Worm (Caenorhabditis elegans) whole organism, late embryonic: ENCODE measurements around the gene Y43D4A.6.

Source experiments
- F13H6.1 ChIP-seq: sonication (generic microtip); optimal IDR thresholded peaks from 2 replicates; lab custom pipeline; 2016; ENCODE audit warnings: missing genetic modification characterization, missing compliant biosample characterization
- K02D7.2 ChIP-seq: sonication (generic microtip); optimal IDR thresholded peaks from 2 replicates; lab custom pipeline; 2017; ENCODE audit warnings: mild to moderate bottlenecking, missing genetic modification characterization, missing compliant biosample characterization
- T23F11.4 ChIP-seq: fragments of 200-800 bp; sonication (Bioruptor generic); optimal IDR thresholded peaks from 2 replicates; lab custom pipeline; 2018; ENCODE audit warnings: mild to moderate bottlenecking, missing genetic modification characterization, missing compliant biosample characterization
- Y22D7AL.16 ChIP-seq: sonication (generic microtip); optimal IDR thresholded peaks from 2 replicates; lab custom pipeline; 2016; ENCODE audit warnings: missing genetic modification characterization, missing compliant biosample characterization
- ceh-14 ChIP-seq: sonication (generic microtip); optimal IDR thresholded peaks from 2 replicates; lab custom pipeline; 2016; ENCODE audit warnings: missing genotype, missing genetic modification characterization, missing compliant biosample characterization
- ceh-18 ChIP-seq: sonication (generic microtip); optimal IDR thresholded peaks from 2 replicates; lab custom pipeline; 2016; ENCODE audit warnings: missing genetic modification characterization, missing compliant biosample characterization
- ceh-2 ChIP-seq: sonication (generic microtip); optimal IDR thresholded peaks from 2 replicates; lab custom pipeline; 2016; ENCODE audit warnings: missing genotype, missing genetic modification characterization, missing compliant biosample characterization
- ceh-30 ChIP-seq: fragments of 150-350 bp; optimal IDR thresholded peaks from 2 replicates; lab custom pipeline; 2014; ENCODE audit warnings: missing biosample characterization, missing genetic modification characterization
- ceh-34 ChIP-seq: sonication (generic microtip); optimal IDR thresholded peaks from 2 replicates; lab custom pipeline; 2016; ENCODE audit warnings: mild to moderate bottlenecking, missing genetic modification characterization, missing compliant biosample characterization
- ceh-48 ChIP-seq: sonication (generic microtip); optimal IDR thresholded peaks from 2 replicates; lab custom pipeline; 2016; ENCODE audit warnings: missing genetic modification characterization, inconsistent platforms, missing compliant biosample characterization
- ceh-6 ChIP-seq: fragments of 200-800 bp; sonication (Bioruptor generic); optimal IDR thresholded peaks from 2 replicates; lab custom pipeline; 2018; ENCODE audit warnings: mild to moderate bottlenecking, missing genetic modification characterization, missing compliant biosample characterization
- ceh-9 ChIP-seq: sonication (generic microtip); optimal IDR thresholded peaks from 2 replicates; lab custom pipeline; 2016; ENCODE audit warnings: mild to moderate bottlenecking, missing genetic modification characterization, inconsistent platforms, missing compliant biosample characterization
- che-1 ChIP-seq: sonication (generic microtip); optimal IDR thresholded peaks from 2 replicates; lab custom pipeline; 2016; ENCODE audit warnings: mild to moderate bottlenecking, missing genetic modification characterization, missing compliant biosample characterization
- dmd-4 ChIP-seq: sonication (generic microtip); optimal IDR thresholded peaks from 2 replicates; lab custom pipeline; 2016; ENCODE audit warnings: borderline replicate concordance, missing genetic modification characterization, missing compliant biosample characterization
- elt-4 ChIP-seq: sonication (generic microtip); optimal IDR thresholded peaks from 2 replicates; lab custom pipeline; 2016; ENCODE audit warnings: missing genetic modification characterization, missing compliant biosample characterization
- ets-4 ChIP-seq: sonication (generic microtip); optimal IDR thresholded peaks from 2 replicates; lab custom pipeline; 2016; ENCODE audit warnings: missing genetic modification characterization, missing compliant biosample characterization
- eyg-1 ChIP-seq: sonication (generic microtip); optimal IDR thresholded peaks from 2 replicates; lab custom pipeline; 2016; ENCODE audit warnings: missing genotype, missing genetic modification characterization, missing compliant biosample characterization
- fkh-10 ChIP-seq: fragments of 150-350 bp; optimal IDR thresholded peaks from 2 replicates; lab custom pipeline; 2014; ENCODE audit warnings: missing biosample characterization, missing genetic modification reagents, missing genetic modification characterization
- fkh-6 ChIP-seq: sonication (generic microtip); optimal IDR thresholded peaks from 2 replicates; lab custom pipeline; 2016; ENCODE audit warnings: missing genetic modification characterization, missing compliant biosample characterization
- hlh-15 ChIP-seq: sonication (generic microtip); optimal IDR thresholded peaks from 2 replicates; lab custom pipeline; 2016; ENCODE audit warnings: missing genetic modification characterization, missing compliant biosample characterization
- lin-11 ChIP-seq: fragments of 200-800 bp; sonication (Bioruptor generic); optimal IDR thresholded peaks from 2 replicates; lab custom pipeline; 2018; ENCODE audit warnings: mild to moderate bottlenecking, missing genetic modification characterization, missing compliant biosample characterization
- mec-3 ChIP-seq: sonication (generic microtip); optimal IDR thresholded peaks from 2 replicates; lab custom pipeline; 2016; ENCODE audit warnings: borderline replicate concordance, missing genetic modification characterization, missing compliant biosample characterization
- nhr-11 ChIP-seq: fragments of 150-350 bp; optimal IDR thresholded peaks from 2 replicates; lab custom pipeline; 2014; ENCODE audit warnings: missing biosample characterization, missing genetic modification characterization
- nhr-232 ChIP-seq: sonication (generic microtip); optimal IDR thresholded peaks from 2 replicates; lab custom pipeline; 2016; ENCODE audit warnings: missing genetic modification characterization, missing compliant biosample characterization
- odd-2 ChIP-seq: sonication (generic microtip); optimal IDR thresholded peaks from 2 replicates; lab custom pipeline; 2017; ENCODE audit warnings: antibody characterized with exemption, mild to moderate bottlenecking, missing genetic modification characterization, missing compliant biosample characterization
- pax-1 ChIP-seq: fragments of 150-350 bp; optimal IDR thresholded peaks from 2 replicates; lab custom pipeline; 2014; ENCODE audit warnings: missing biosample characterization, missing genetic modification characterization
- pros-1 ChIP-seq: fragments of 150-350 bp; optimal IDR thresholded peaks from 2 replicates; lab custom pipeline; 2014; ENCODE audit warnings: missing biosample characterization, missing genetic modification reagents, missing genetic modification characterization
- ref-2 ChIP-seq: sonication (generic microtip); optimal IDR thresholded peaks from 2 replicates; lab custom pipeline; 2016; ENCODE audit warnings: missing genetic modification characterization, missing compliant biosample characterization
- rnt-1 ChIP-seq: sonication (generic microtip); optimal IDR thresholded peaks from 2 replicates; lab custom pipeline; 2016; ENCODE audit warnings: missing genetic modification characterization, missing compliant biosample characterization
- sox-4 ChIP-seq: sonication (generic microtip); optimal IDR thresholded peaks from 2 replicates; lab custom pipeline; 2017; ENCODE audit warnings: mild to moderate bottlenecking, missing genetic modification characterization, inconsistent platforms, missing compliant biosample characterization
- syd-9 ChIP-seq: sonication (generic microtip); optimal IDR thresholded peaks from 2 replicates; lab custom pipeline; 2016; ENCODE audit warnings: mild to moderate bottlenecking, missing genetic modification characterization, moderate library complexity, missing compliant biosample characterization
- tbx-2 ChIP-seq: sonication (generic microtip); optimal IDR thresholded peaks from 2 replicates; lab custom pipeline; 2016; ENCODE audit warnings: missing genetic modification characterization, missing compliant biosample characterization
- tbx-7 ChIP-seq: sonication (generic microtip); optimal IDR thresholded peaks from 2 replicates; lab custom pipeline; 2016; ENCODE audit warnings: missing genotype, missing genetic modification characterization, missing compliant biosample characterization
- unc-3 ChIP-seq, 2 experiments: fragments of 200-800 bp in 1 of 2; sonication (Bioruptor generic) in 1 of 2; sonication (generic microtip) in 1 of 2; conservative IDR thresholded peaks in 1 of 2; optimal IDR thresholded peaks in 1 of 2; 2 replicates each; pipeline versions ENCODE4 v1.3.6 to Lab custom; 2016 to 2022; ENCODE audit warnings: missing compliant biosample characterization in 2 of 2, missing genetic modification characterization in 2 of 2, missing genetic modification reagents in 1 of 2
- unc-42 ChIP-seq: sonication (generic microtip); optimal IDR thresholded peaks from 2 replicates; lab custom pipeline; 2016; ENCODE audit warnings: missing genotype, missing genetic modification characterization, missing compliant biosample characterization
- unc-55 ChIP-seq: sonication (generic microtip); optimal IDR thresholded peaks from 2 replicates; lab custom pipeline; 2017; ENCODE audit warnings: missing biosample characterization, missing genetic modification reagents, missing genetic modification characterization
- unc-86 ChIP-seq: sonication (generic microtip); optimal IDR thresholded peaks from 2 replicates; lab custom pipeline; 2016; ENCODE audit warnings: missing genetic modification characterization, missing compliant biosample characterization
- ztf-16 ChIP-seq: sonication (generic microtip); optimal IDR thresholded peaks from 2 replicates; lab custom pipeline; 2017; ENCODE audit warnings: missing genetic modification characterization, missing compliant biosample characterization

Gene Y43D4A.6

ce11 chrIV:16778644-16779043 is 8.5 kb upstream of the Y43D4A.6 start:
- no peak for TF ChIP-seq unc-3 (GFP tag; conservative IDR thresholded peaks at IDR 0.05; lab: Robert Waterston, UW)
- no peak for TF ChIP-seq unc-3 (tag; optimal IDR thresholded peaks at IDR 0.05; lab: Kevin White, UChicago)
- TF ChIP-seq ceh-34: no peak
- TF ChIP-seq fkh-6: no peak
- no peak for TF ChIP-seq T23F11.4
- TF ChIP-seq odd-2 (tag; lab: Kevin White, UChicago): no peak
- TF ChIP-seq pax-1 (tag; lab: Kevin White, UChicago): no peak
- no peak for TF ChIP-seq che-1
- no peak for TF ChIP-seq ets-4 (tag; lab: Kevin White, UChicago)
- no peak for TF ChIP-seq sox-4 (tag; lab: Kevin White, UChicago)
- TF ChIP-seq nhr-232 (tag; lab: Kevin White, UChicago): no peak
- no peak for TF ChIP-seq ceh-2 (tag; lab: Kevin White, UChicago)
- no peak for TF ChIP-seq hlh-15 (tag; lab: Kevin White, UChicago)
- no peak for TF ChIP-seq K02D7.2 (tag; lab: Kevin White, UChicago)
- TF ChIP-seq lin-11 (tag; lab: Kevin White, UChicago): no peak
- no peak for TF ChIP-seq ceh-30
- no peak for TF ChIP-seq ref-2 (tag; lab: Kevin White, UChicago)
- no peak for TF ChIP-seq fkh-10 (GFP tag; lab: Kevin White, UChicago)

- no peak for TF ChIP-seq unc-55 (GFP tag; lab: Kevin White, UChicago)
- no peak for TF ChIP-seq odd-2 (tag; lab: Kevin White, UChicago)
- no peak for TF ChIP-seq rnt-1 (tag; lab: Kevin White, UChicago)
- TF ChIP-seq unc-3 (GFP tag; conservative IDR thresholded peaks at IDR 0.05; lab: Robert Waterston, UW): no peak
- TF ChIP-seq unc-3 (tag; optimal IDR thresholded peaks at IDR 0.05; lab: Kevin White, UChicago): no peak
- no peak for TF ChIP-seq F13H6.1 (tag; lab: Kevin White, UChicago)
- TF ChIP-seq ceh-48 (tag; lab: Kevin White, UChicago): no peak
- TF ChIP-seq che-1: no peak
Measured at ce11 chrIV:16806352-16806751, 19.2 kb downstream of the Y43D4A.6 start, which contains the start of gene clec-193. Gene clec-193, minus strand, starts transcription at chrIV:16806452.

DNA sequence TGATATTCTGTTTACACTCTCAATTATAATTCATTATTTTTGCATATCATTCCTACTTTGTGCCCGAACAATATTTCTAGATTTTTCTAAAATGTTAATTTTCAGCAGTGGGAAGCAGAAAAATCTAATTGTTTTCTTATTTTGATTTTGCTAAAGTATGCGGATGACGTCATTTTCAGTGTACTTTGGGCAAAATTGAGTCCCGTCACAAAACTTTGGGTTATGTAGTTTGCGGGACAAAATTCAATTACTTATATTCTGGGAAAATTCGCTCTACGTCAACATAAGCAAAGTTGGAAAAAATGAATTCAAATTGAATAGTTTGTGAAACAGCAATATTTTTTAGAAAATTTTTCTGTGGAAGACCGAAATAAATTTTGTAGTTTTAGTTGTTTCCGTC is 25.0 kb downstream of the Y43D4A.6 start:
- TF ChIP-seq dmd-4 (tag; lab: Kevin White, UChicago): no peak
- no peak for TF ChIP-seq ref-2 (tag; lab: Kevin White, UChicago)
- no peak for TF ChIP-seq ceh-2 (tag; lab: Kevin White, UChicago)
- peak; percentile 77 for TF ChIP-seq unc-42 (tag; lab: Kevin White, UChicago)
- TF ChIP-seq lin-11 (tag; lab: Kevin White, UChicago): no peak

DNA sequence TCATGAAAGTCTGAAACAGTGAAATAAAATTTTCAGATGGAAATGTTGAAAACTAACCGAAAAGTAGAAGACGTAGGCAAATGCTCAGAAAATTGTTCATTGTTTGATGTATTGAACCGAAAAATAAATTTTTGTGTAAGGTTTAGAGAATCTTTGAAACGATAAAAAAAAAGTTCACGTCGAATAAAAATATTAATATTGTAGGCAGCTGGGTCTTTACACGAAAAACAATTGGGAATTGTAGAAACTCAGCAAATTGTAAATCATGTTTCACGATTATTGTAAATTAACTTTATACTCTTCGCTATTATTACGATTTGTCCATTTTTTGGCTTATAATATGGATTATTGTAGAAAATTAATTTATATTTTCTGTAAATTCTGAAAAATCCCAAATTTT is 26.7 kb downstream of the Y43D4A.6 start, which contains the start of gene Y116A8A.2:
Gene Y116A8A.2, minus strand, starts transcription at position 101 of the 400 bp plus-strand sequence.
- no peak for TF ChIP-seq Y22D7AL.16 (tag; lab: Kevin White, UChicago)
- TF ChIP-seq ref-2 (tag; lab: Kevin White, UChicago): no peak
- no peak for TF ChIP-seq rnt-1 (tag; lab: Kevin White, UChicago)
- no peak for TF ChIP-seq hlh-15 (tag; lab: Kevin White, UChicago)
- no peak for TF ChIP-seq tbx-2
- TF ChIP-seq unc-86 (tag; lab: Kevin White, UChicago): no peak
- no peak for TF ChIP-seq sox-4 (tag; lab: Kevin White, UChicago)
- TF ChIP-seq ceh-14: no peak
- no peak for TF ChIP-seq elt-4 (tag; lab: Kevin White, UChicago)
- no peak for TF ChIP-seq nhr-11 (tag; lab: Kevin White, UChicago)
- TF ChIP-seq pros-1: no peak
- no peak for TF ChIP-seq ceh-18 (tag; lab: Kevin White, UChicago)
- TF ChIP-seq, all 69 proteins: peak for 0

ce11 chrIV:16822529-16822928 is 35.4 kb downstream of the Y43D4A.6 start, which contains the start of gene Y116A8A.4:
Gene Y116A8A.4, plus strand, starts transcription at chrIV:16822829.
- TF ChIP-seq eyg-1 (tag; lab: Kevin White, UChicago) (no peak), ceh-6 (GFP tag; lab: Kevin White, UChicago) (no peak), ceh-48 (tag; lab: Kevin White, UChicago) (no peak), syd-9 (tag; lab: Kevin White, UChicago) (no peak), ceh-9 (tag; lab: Kevin White, UChicago) (no peak), ztf-16 (tag; lab: Kevin White, UChicago) (no peak), F13H6.1 (tag; lab: Kevin White, UChicago) (no peak), tbx-7 (tag; lab: Kevin White, UChicago) (no peak), mec-3 (tag; lab: Kevin White, UChicago) (no peak)
